Worm (Caenorhabditis elegans) whole organism, L2 larva: ENCODE data around the gene C10A4.3.
A peak's percentile ranks its signal among the peaks of the same experiment; 100 is the strongest.

ENCODE experiments used
- C34F6.9 ChIP-seq: fragments of 150-350 bp; optimal IDR thresholded peaks from 2 replicates; lab custom pipeline; 2014; ENCODE audit warnings: missing biosample characterization, missing genetic modification characterization
- F13H6.1 ChIP-seq: sonication (generic microtip); optimal IDR thresholded peaks from 2 replicates; lab custom pipeline; 2016; ENCODE audit warnings: missing genetic modification characterization, missing compliant biosample characterization
- R02D3.7 ChIP-seq: fragments of 150-350 bp; optimal IDR thresholded peaks from 2 replicates; lab custom pipeline; 2014; ENCODE audit warnings: missing biosample characterization, missing genetic modification characterization
- ZK546.5 ChIP-seq: sonication (generic microtip); optimal IDR thresholded peaks from 2 replicates; lab custom pipeline; 2017; ENCODE audit warnings: missing biosample characterization, missing genetic modification characterization
- alr-1 ChIP-seq: fragments of 150-350 bp; optimal IDR thresholded peaks from 2 replicates; lab custom pipeline; 2014; ENCODE audit warnings: missing biosample characterization, missing genetic modification characterization
- aly-2 ChIP-seq: fragments of 150-350 bp; optimal IDR thresholded peaks from 2 replicates; lab custom pipeline; 2014; ENCODE audit warnings: missing biosample characterization, missing genetic modification characterization
- ama-1 ChIP-seq: fragments of 150-350 bp; optimal IDR thresholded peaks from 2 replicates; lab custom pipeline; 2018; ENCODE audit warnings: inconsistent platforms
- blmp-1 ChIP-seq: sonication (generic microtip); optimal IDR thresholded peaks from 2 replicates; lab custom pipeline; 2017; ENCODE audit warnings: missing genetic modification characterization, mild to moderate bottlenecking, missing compliant biosample characterization, antibody characterized with exemption, moderate library complexity; ENCODE audit not compliant: insufficient read depth
- ceh-16 ChIP-seq: fragments of 150-350 bp; optimal IDR thresholded peaks from 2 replicates; lab custom pipeline; 2014; ENCODE audit warnings: missing biosample characterization, missing genetic modification characterization
- ceh-82 ChIP-seq: fragments of 150-350 bp; optimal IDR thresholded peaks from 2 replicates; lab custom pipeline; 2014; ENCODE audit warnings: missing biosample characterization, missing genetic modification characterization
- crh-2 ChIP-seq: sonication (generic microtip); optimal IDR thresholded peaks from 2 replicates; lab custom pipeline; 2017; ENCODE audit warnings: missing biosample characterization, missing genetic modification characterization
- dmd-4 ChIP-seq: sonication (generic microtip); optimal IDR thresholded peaks from 2 replicates; lab custom pipeline; 2017; ENCODE audit warnings: missing biosample characterization, missing genetic modification characterization
- egl-27 ChIP-seq: sonication (generic microtip); optimal IDR thresholded peaks from 3 replicates; lab custom pipeline; 2017; ENCODE audit warnings: missing biosample characterization, missing genetic modification reagents, missing genetic modification characterization
- elt-1 ChIP-seq: fragments of 150-350 bp; optimal IDR thresholded peaks from 2 replicates; lab custom pipeline; 2014; ENCODE audit warnings: missing biosample characterization, missing genetic modification characterization
- elt-3 ChIP-seq: sonication (generic microtip); optimal IDR thresholded peaks from 2 replicates; lab custom pipeline; 2017; ENCODE audit warnings: missing biosample characterization, missing genetic modification characterization
- fos-1 ChIP-seq: fragments of 150-350 bp; optimal IDR thresholded peaks from 2 replicates; lab custom pipeline; 2014; ENCODE audit warnings: missing biosample characterization, missing genetic modification characterization
- gmeb-1 ChIP-seq: fragments of 150-350 bp; optimal IDR thresholded peaks from 2 replicates; lab custom pipeline; 2014; ENCODE audit warnings: missing biosample characterization, missing genetic modification characterization
- lin-11 ChIP-seq: fragments of 150-350 bp; sonication (generic microtip); optimal IDR thresholded peaks from 2 replicates; lab custom pipeline; 2014; ENCODE audit warnings: missing biosample characterization, missing genetic modification characterization, inconsistent platforms, mixed read lengths
- lin-13 ChIP-seq: fragments of 150-350 bp; optimal IDR thresholded peaks from 2 replicates; lab custom pipeline; 2014; ENCODE audit warnings: missing biosample characterization, missing genetic modification reagents, missing genetic modification characterization
- lin-39 ChIP-seq: fragments of 150-350 bp; optimal IDR thresholded peaks from 2 replicates; lab custom pipeline; 2014; ENCODE audit warnings: missing biosample characterization, missing genetic modification reagents, missing genetic modification characterization
- lsy-2 ChIP-seq, 2 experiments: fragments of 150-350 bp in 1 of 2; sonication (generic microtip) in 1 of 2; optimal IDR thresholded peaks; 2 replicates each; lab custom pipeline; 2014 to 2017; ENCODE audit warnings: missing biosample characterization in 2 of 2, missing genetic modification characterization in 2 of 2
- mab-5 ChIP-seq: fragments of 150-350 bp; optimal IDR thresholded peaks from 2 replicates; lab custom pipeline; 2014; ENCODE audit warnings: missing biosample characterization, missing genetic modification characterization
- mdl-1 ChIP-seq, 2 experiments: fragments of 150-350 bp in 1 of 2; sonication (generic microtip) in 1 of 2; optimal IDR thresholded peaks; 2 replicates each; lab custom pipeline; 2017; ENCODE audit warnings: missing biosample characterization in 2 of 2, missing genetic modification characterization in 2 of 2
- nhr-10 ChIP-seq: sonication (generic microtip); optimal IDR thresholded peaks from 2 replicates; lab custom pipeline; 2017; ENCODE audit warnings: missing biosample characterization, missing genetic modification characterization
- nhr-11 ChIP-seq: fragments of 150-350 bp; optimal IDR thresholded peaks from 2 replicates; lab custom pipeline; 2014; ENCODE audit warnings: missing biosample characterization, missing genetic modification characterization
- nhr-129 ChIP-seq: fragments of 150-350 bp; optimal IDR thresholded peaks from 2 replicates; lab custom pipeline; 2014; ENCODE audit warnings: missing biosample characterization, missing genetic modification characterization
- nhr-21 ChIP-seq: fragments of 150-350 bp; optimal IDR thresholded peaks from 2 replicates; lab custom pipeline; 2014; ENCODE audit warnings: missing biosample characterization, missing genetic modification characterization
- nhr-23 ChIP-seq: fragments of 150-350 bp; optimal IDR thresholded peaks from 2 replicates; lab custom pipeline; 2014; ENCODE audit warnings: missing biosample characterization, missing genetic modification reagents, missing genetic modification characterization
- nhr-237 ChIP-seq: fragments of 150-350 bp; optimal IDR thresholded peaks from 2 replicates; lab custom pipeline; 2014; ENCODE audit warnings: missing biosample characterization, missing genetic modification characterization
- nhr-25 ChIP-seq: fragments of 150-350 bp; sonication (generic microtip); optimal IDR thresholded peaks from 3 replicates; lab custom pipeline; 2014; ENCODE audit warnings: missing biosample characterization, missing genetic modification characterization
- nhr-6 ChIP-seq: fragments of 150-350 bp; optimal IDR thresholded peaks from 2 replicates; lab custom pipeline; 2014; ENCODE audit warnings: missing biosample characterization, missing genetic modification characterization
- nhr-77 ChIP-seq: fragments of 150-350 bp; optimal IDR thresholded peaks from 2 replicates; lab custom pipeline; 2014; ENCODE audit warnings: missing biosample characterization, missing genetic modification characterization
- peb-1 ChIP-seq: fragments of 150-350 bp; optimal IDR thresholded peaks from 2 replicates; lab custom pipeline; 2014; ENCODE audit warnings: missing biosample characterization, missing genetic modification characterization
- sem-4 ChIP-seq: fragments of 150-350 bp; optimal IDR thresholded peaks from 2 replicates; lab custom pipeline; 2014; ENCODE audit warnings: missing biosample characterization, missing genetic modification reagents, missing genetic modification characterization
- skn-1 ChIP-seq: sonication (generic microtip); optimal IDR thresholded peaks from 2 replicates; lab custom pipeline; 2017; ENCODE audit warnings: missing biosample characterization, missing genetic modification characterization
- sma-3 ChIP-seq: sonication (generic microtip); optimal IDR thresholded peaks from 2 replicates; lab custom pipeline; 2016; ENCODE audit warnings: missing genetic modification reagents, missing genetic modification characterization, missing compliant biosample characterization
- sma-9 ChIP-seq, 2 experiments: fragments of 150-350 bp in 1 of 2; sonication (generic microtip) in 1 of 2; optimal IDR thresholded peaks; 2 replicates each; lab custom pipeline; 2014 to 2016; ENCODE audit warnings: missing genetic modification characterization in 2 of 2, mild to moderate bottlenecking in 1 of 2, missing biosample characterization in 1 of 2, missing compliant biosample characterization in 1 of 2, missing genetic modification reagents in 1 of 2, moderate library complexity in 1 of 2
- snpc-4 ChIP-seq: fragments of 150-350 bp; optimal IDR thresholded peaks from 2 replicates; lab custom pipeline; 2014; ENCODE audit warnings: missing biosample characterization, missing genetic modification characterization
- unc-39 ChIP-seq: fragments of 150-350 bp; optimal IDR thresholded peaks from 2 replicates; lab custom pipeline; 2014; ENCODE audit warnings: missing biosample characterization, missing genetic modification characterization
- unc-55 ChIP-seq: fragments of 150-350 bp; sonication (generic microtip); optimal IDR thresholded peaks from 3 replicates; lab custom pipeline; 2014; ENCODE audit warnings: missing biosample characterization, missing genetic modification reagents, missing genetic modification characterization
- unc-62 ChIP-seq: fragments of 150-350 bp; optimal IDR thresholded peaks from 2 replicates; lab custom pipeline; 2014; ENCODE audit warnings: missing biosample characterization, missing genetic modification reagents, missing genetic modification characterization
- zag-1 ChIP-seq: fragments of 150-350 bp; optimal IDR thresholded peaks from 2 replicates; lab custom pipeline; 2014; ENCODE audit warnings: missing biosample characterization, missing genetic modification characterization
- ztf-1 ChIP-seq: fragments of 200-800 bp; sonication (Bioruptor generic); conservative IDR thresholded peaks from 2 replicates; pipeline ENCODE4 v1.3.6; 2022; ENCODE audit warnings: missing genetic modification characterization, missing compliant biosample characterization
- ztf-11 ChIP-seq: sonication (generic microtip); optimal IDR thresholded peaks from 2 replicates; lab custom pipeline; 2017; ENCODE audit warnings: missing biosample characterization, missing genetic modification characterization
- ztf-4 ChIP-seq: fragments of 150-350 bp; optimal IDR thresholded peaks from 2 replicates; lab custom pipeline; 2014; ENCODE audit warnings: missing biosample characterization, missing genetic modification characterization

C10A4.3 gene

DNA sequence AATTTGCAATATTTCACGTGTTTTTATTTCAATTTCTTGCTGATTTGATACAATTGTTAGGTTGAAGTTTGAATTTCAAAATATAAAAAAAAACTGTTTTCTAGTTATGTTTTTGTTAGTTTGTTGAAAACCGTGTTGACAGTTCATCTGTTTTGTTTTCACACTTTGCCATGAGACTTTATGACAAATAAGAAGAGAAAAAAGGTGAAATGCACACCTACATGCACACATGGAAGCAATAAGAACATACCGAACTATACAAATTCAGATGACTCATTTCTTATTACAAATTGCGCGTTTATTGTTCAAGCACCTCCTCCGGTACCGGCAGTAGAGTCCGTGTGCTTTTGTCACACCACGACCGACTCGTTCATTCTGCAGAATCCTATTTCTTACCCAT is 15.1 kb downstream of the C10A4.3 start, which contains the start of gene C10A4.9:
C10A4.9 (plus strand) TSS at position 301 of the 400 bp plus-strand sequence.
- TF ChIP-seq ZK546.5 (tag; lab: Kevin White, UChicago), result no peak
- TF ChIP-seq ama-1 (lab: Kevin White, UChicago), result no peak
- TF ChIP-seq skn-1 (tag; lab: Kevin White, UChicago), result no peak
- TF ChIP-seq nhr-77, result no peak
- no peak for TF ChIP-seq nhr-237
- no peak for TF ChIP-seq ztf-11 (tag; lab: Kevin White, UChicago)
- no peak for TF ChIP-seq ztf-4 (tag; lab: Kevin White, UChicago)
- no peak for TF ChIP-seq nhr-6 (tag; lab: Kevin White, UChicago)
- TF ChIP-seq gmeb-1, result no peak
- no peak for TF ChIP-seq snpc-4 (tag; lab: Kevin White, UChicago)

DNA sequence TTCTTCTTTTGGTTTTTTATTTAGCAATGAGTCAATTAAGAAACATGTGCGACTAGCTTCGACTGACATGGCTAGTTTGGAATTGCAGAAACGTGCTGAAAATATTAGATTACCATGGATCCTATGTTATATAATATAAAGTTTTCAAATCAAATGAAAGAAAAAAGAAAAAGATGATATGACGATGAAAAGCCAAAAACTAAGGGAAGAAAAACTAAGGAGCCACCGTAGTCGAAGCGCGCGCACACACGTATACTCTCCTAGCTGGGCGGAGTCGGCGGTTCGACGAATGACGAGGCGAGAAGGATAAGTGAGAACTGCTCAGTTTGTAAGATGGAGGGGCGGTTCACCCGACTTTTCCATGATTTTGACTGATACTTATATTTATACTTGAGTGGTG is 19.3 kb downstream of the C10A4.3 start, which contains the start of gene mnm-2:
mnm-2 (minus strand) TSS at position 101 of the 400 bp plus-strand sequence.
- TF ChIP-seq unc-55 (GFP tag; lab: Kevin White, UChicago) (no peak), egl-27 (no peak), mab-5 (tag; lab: Kevin White, UChicago) (no peak)

DNA sequence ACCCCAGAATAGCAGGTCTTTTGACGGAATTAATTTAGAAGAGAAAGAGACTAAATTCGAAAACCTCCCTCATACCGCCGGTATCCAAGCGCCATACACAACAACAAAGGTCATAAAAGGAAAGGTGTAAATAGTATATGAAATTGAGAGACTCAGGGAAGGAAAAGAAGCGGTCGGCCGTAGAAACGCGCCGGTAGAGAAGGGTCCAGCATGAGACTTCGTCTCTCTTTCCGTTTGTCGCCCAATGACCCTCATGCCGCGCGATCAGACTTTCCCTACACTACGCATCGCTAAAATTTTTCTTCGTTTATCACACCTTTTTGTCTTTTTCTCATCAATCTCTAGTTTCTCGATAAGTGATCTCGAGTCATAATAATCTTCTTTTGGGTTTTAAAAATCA is 25.0 kb downstream of the C10A4.3 start:
- TF ChIP-seq unc-62 (GFP tag; lab: Kevin White, UChicago) (no peak), lin-39 (tag; lab: Kevin White, UChicago) (no peak), nhr-6 (tag; lab: Kevin White, UChicago) (no peak), sma-9 (GFP tag; optimal IDR thresholded peaks at IDR 0.05; lab: Kevin White, UChicago) (no peak), sma-9 (tag; optimal IDR thresholded peaks at IDR 0.05; lab: Kevin White, UChicago) (no peak), elt-3 (tag; lab: Kevin White, UChicago) (no peak), crh-2 (tag; lab: Kevin White, UChicago) (no peak), nhr-10 (tag; lab: Kevin White, UChicago) (no peak), nhr-129 (tag; lab: Kevin White, UChicago) (no peak), blmp-1 (tag; lab: Kevin White, UChicago) (peak; percentile 63), C34F6.9 (tag; lab: Kevin White, UChicago) (no peak), gmeb-1 (no peak), elt-1 (tag; lab: Kevin White, UChicago) (no peak), aly-2 (no peak), nhr-77 (no peak), nhr-237 (no peak), dmd-4 (tag; lab: Kevin White, UChicago) (no peak), alr-1 (tag; lab: Kevin White, UChicago) (no peak), ama-1 (lab: Kevin White, UChicago) (no peak), egl-27 (no peak), nhr-23 (tag; lab: Kevin White, UChicago) (no peak), F13H6.1 (tag; lab: Kevin White, UChicago) (no peak), ztf-1 (no peak), peb-1 (tag; lab: Kevin White, UChicago) (no peak), nhr-11 (tag; lab: Kevin White, UChicago) (no peak), skn-1 (tag; lab: Kevin White, UChicago) (no peak), mdl-1 (tag; optimal IDR thresholded peaks at IDR 0.05; lab: Kevin White, UChicago) (no peak), ceh-16 (tag; lab: Kevin White, UChicago) (peak; percentile 35), mab-5 (tag; lab: Kevin White, UChicago) (no peak), sma-3 (GFP tag; lab: Kevin White, UChicago) (peak; percentile 52), ZK546.5 (tag; lab: Kevin White, UChicago) (no peak), R02D3.7 (no peak), lsy-2 (tag; optimal IDR thresholded peaks at IDR 0.05; lab: Kevin White, UChicago) (no peak), nhr-25 (tag; lab: Kevin White, UChicago) (peak; percentile 68), ztf-4 (tag; lab: Kevin White, UChicago) (no peak), ztf-11 (tag; lab: Kevin White, UChicago) (no peak), zag-1 (no peak), lin-13 (GFP tag; lab: Kevin White, UChicago) (no peak), unc-39 (tag; lab: Kevin White, UChicago) (no peak), nhr-21 (tag; lab: Kevin White, UChicago) (peak; percentile 32), unc-55 (GFP tag; lab: Kevin White, UChicago) (no peak), fos-1 (peak; percentile 12), ceh-82 (tag; lab: Kevin White, UChicago) (no peak), snpc-4 (tag; lab: Kevin White, UChicago) (no peak), lin-11 (no peak), sem-4 (tag; lab: Kevin White, UChicago) (no peak)
- TF ChIP-seq, all 48 proteins: peak for 6
